Fruit fly (Drosophila melanogaster) whole organism, embryonic: ENCODE data around the gene CG46026.

Experiments used
- Ada2b ChIP-seq: fragments of 200-800 bp; sonication (Bioruptor generic); IDR thresholded peaks from 2 replicates; pipeline ENCODE4 v1.3.6; 2022; ENCODE audit warnings: missing biosample characterization, missing genetic modification characterization
- Bgb ChIP-seq: fragments of 200-800 bp; sonication (Bioruptor generic); IDR thresholded peaks from 2 replicates; pipeline ENCODE4 v1.3.6; 2022; ENCODE audit warnings: missing biosample characterization, missing genetic modification characterization; ENCODE audit not compliant: partially characterized antibody
- CG11247 ChIP-seq: fragments of 200-800 bp; sonication (Bioruptor generic); IDR thresholded peaks from 2 replicates; pipeline ENCODE4 v1.3.6; 2022; ENCODE audit warnings: missing biosample characterization, missing genetic modification characterization
- CG11695 ChIP-seq: fragments of 200-800 bp; sonication (Bioruptor generic); IDR thresholded peaks from 3 replicates; pipeline ENCODE4 v1.3.6; 2022; ENCODE audit warnings: missing biosample characterization, missing genetic modification characterization
- CG12071 ChIP-seq: fragments of 200-800 bp; sonication (Bioruptor generic); optimal IDR thresholded peaks from 3 replicates; lab custom pipeline; 2018; ENCODE audit warnings: missing biosample characterization, mild to moderate bottlenecking, missing genetic modification characterization
- CG12299 ChIP-seq: fragments of 200-800 bp; sonication (Bioruptor generic); optimal IDR thresholded peaks from 2 replicates; lab custom pipeline; 2018; ENCODE audit warnings: missing biosample characterization, mild to moderate bottlenecking, missing genetic modification characterization
- CG14050 ChIP-seq: fragments of 200-800 bp; sonication (Bioruptor generic); IDR thresholded peaks from 3 replicates; pipeline ENCODE4 v1.3.6; 2022; ENCODE audit warnings: missing biosample characterization, missing genetic modification characterization
- CG16813 ChIP-seq: fragments of 200-800 bp; sonication (Bioruptor generic); IDR thresholded peaks from 3 replicates; pipeline ENCODE4 v1.3.6; 2022; ENCODE audit warnings: missing biosample characterization, missing genetic modification characterization; ENCODE audit not compliant: partially characterized antibody
- CG16815 ChIP-seq: fragments of 200-800 bp; sonication (Bioruptor generic); optimal IDR thresholded peaks from 3 replicates; lab custom pipeline; 2017; ENCODE audit warnings: missing biosample characterization, mild to moderate bottlenecking, missing genetic modification characterization
- CG17385 ChIP-seq: fragments of 200-800 bp; sonication (Bioruptor generic); optimal IDR thresholded peaks from 3 replicates; lab custom pipeline; 2018; ENCODE audit warnings: missing biosample characterization, mild to moderate bottlenecking, missing genetic modification characterization
- CG18011 ChIP-seq: fragments of 200-800 bp; sonication (Bioruptor generic); optimal IDR thresholded peaks from 2 replicates; lab custom pipeline; 2017; ENCODE audit warnings: missing biosample characterization, missing genetic modification characterization, mild to moderate bottlenecking, moderate library complexity, missing genotype
- CG2116 ChIP-seq: fragments of 200-800 bp; sonication (Bioruptor generic); optimal IDR thresholded peaks from 3 replicates; lab custom pipeline; 2018; ENCODE audit warnings: missing biosample characterization, mild to moderate bottlenecking, missing genetic modification characterization
- CG32772 ChIP-seq: fragments of 200-800 bp; sonication (Bioruptor generic); IDR thresholded peaks from 2 replicates; pipeline ENCODE4 v1.3.6; 2022; ENCODE audit warnings: missing biosample characterization, missing genetic modification characterization
- CG6272 ChIP-seq: fragments of 200-800 bp; sonication (Bioruptor generic); IDR thresholded peaks from 2 replicates; pipeline ENCODE4 v1.3.6; 2022; ENCODE audit warnings: missing biosample characterization, missing genetic modification characterization
- CG7556 ChIP-seq: fragments of 200-800 bp; sonication (Bioruptor generic); optimal IDR thresholded peaks from 2 replicates; lab custom pipeline; 2017; ENCODE audit warnings: missing biosample characterization, mild to moderate bottlenecking, missing genetic modification characterization
- CG7928 ChIP-seq: fragments of 200-800 bp; sonication (Bioruptor generic); optimal IDR thresholded peaks from 2 replicates; lab custom pipeline; 2017; ENCODE audit warnings: missing biosample characterization, mild to moderate bottlenecking, missing genetic modification characterization
- CG8388 ChIP-seq: fragments of 200-800 bp; sonication (Bioruptor generic); optimal IDR thresholded peaks from 2 replicates; lab custom pipeline; 2019; ENCODE audit warnings: missing biosample characterization, mild to moderate bottlenecking, missing genetic modification characterization, moderate library complexity
- CG8765 ChIP-seq: fragments of 200-800 bp; sonication (Bioruptor generic); IDR thresholded peaks from 2 replicates; pipeline ENCODE4 v1.3.6; 2022; ENCODE audit warnings: missing biosample characterization, missing genetic modification characterization
- CG8924 ChIP-seq: fragments of 200-800 bp; optimal IDR thresholded peaks from 3 replicates; lab custom pipeline; 2019; ENCODE audit warnings: missing biosample characterization, mild to moderate bottlenecking, missing genetic modification characterization, moderate library complexity
- CkIIα-i1 ChIP-seq: fragments of 200-800 bp; sonication (Bioruptor generic); IDR thresholded peaks from 2 replicates; pipeline ENCODE4 v1.3.6; 2022; ENCODE audit warnings: missing biosample characterization, missing genetic modification characterization
- Doc2 ChIP-seq: fragments of 200-800 bp; sonication (Bioruptor generic); IDR thresholded peaks from 2 replicates; pipeline ENCODE4 v1.3.6; 2022; ENCODE audit warnings: missing biosample characterization, missing genetic modification characterization
- Doc3 ChIP-seq: fragments of 200-800 bp; sonication (Bioruptor generic); IDR thresholded peaks from 3 replicates; pipeline ENCODE4 v1.3.6; 2022; ENCODE audit warnings: missing biosample characterization, missing genetic modification characterization; ENCODE audit not compliant: partially characterized antibody
- Dref ChIP-seq: fragments of 200-800 bp; sonication (Bioruptor generic); IDR thresholded peaks from 2 replicates; pipeline ENCODE4 v1.3.6; 2022; ENCODE audit warnings: missing biosample characterization, missing genetic modification characterization
- HLH54F ChIP-seq: fragments of 200-800 bp; sonication (Bioruptor generic); optimal IDR thresholded peaks from 3 replicates; lab custom pipeline; 2016; ENCODE audit warnings: missing biosample characterization, missing genetic modification characterization
- HLHmδ ChIP-seq: fragments of 200-800 bp; sonication (Bioruptor generic); optimal IDR thresholded peaks from 2 replicates; lab custom pipeline; 2018; ENCODE audit warnings: missing biosample characterization, mild to moderate bottlenecking, missing genetic modification characterization, moderate library complexity
- Hr3 ChIP-seq: fragments of 200-800 bp; sonication (Bioruptor generic); optimal IDR thresholded peaks from 3 replicates; lab custom pipeline; 2016; ENCODE audit warnings: missing biosample characterization, missing genetic modification characterization
- Jarid2 ChIP-seq: fragments of 200-800 bp; sonication (Bioruptor generic); optimal IDR thresholded peaks from 3 replicates; lab custom pipeline; 2017; ENCODE audit warnings: mild to moderate bottlenecking, missing biosample characterization, missing genetic modification reagents, missing genetic modification characterization
- Myb ChIP-seq: fragments of 200-800 bp; sonication (Bioruptor generic); optimal IDR thresholded peaks from 2 replicates; lab custom pipeline; 2016; ENCODE audit warnings: missing biosample characterization, missing genetic modification characterization
- Nf-YA ChIP-seq: fragments of 200-800 bp; sonication (Bioruptor generic); IDR thresholded peaks from 2 replicates; pipeline ENCODE4 v1.3.6; 2022; ENCODE audit warnings: missing biosample characterization, missing genetic modification characterization
- Pdp1 ChIP-seq, 2 experiments: fragments of 200-800 bp; sonication (Bioruptor generic); optimal IDR thresholded peaks; 3 replicates each; lab custom pipeline; 2016; ENCODE audit warnings: missing biosample characterization in 2 of 2, missing genetic modification characterization in 2 of 2, mild to moderate bottlenecking in 1 of 2, moderate library complexity in 1 of 2
- Usf ChIP-seq: fragments of 200-800 bp; sonication (Bioruptor generic); optimal IDR thresholded peaks from 2 replicates; lab custom pipeline; 2017; ENCODE audit warnings: missing genotype, missing biosample characterization, missing genetic modification characterization
- ash1 ChIP-seq: fragments of 200-800 bp; sonication (Bioruptor generic); optimal IDR thresholded peaks from 2 replicates; lab custom pipeline; 2018; ENCODE audit warnings: missing biosample characterization, mild to moderate bottlenecking, missing genetic modification characterization
- bcd ChIP-seq: fragments of 200-800 bp; sonication (Bioruptor generic); optimal IDR thresholded peaks from 2 replicates; lab custom pipeline; 2017; ENCODE audit warnings: missing biosample characterization, mild to moderate bottlenecking, missing genetic modification characterization
- chif ChIP-seq, 2 experiments: fragments of 200-800 bp; sonication (Bioruptor generic); optimal IDR thresholded peaks; 3 replicates each; lab custom pipeline; 2016; ENCODE audit warnings: missing biosample characterization in 2 of 2, missing genetic modification characterization in 2 of 2
- corto ChIP-seq: fragments of 200-800 bp; sonication (Bioruptor generic); optimal IDR thresholded peaks from 2 replicates; lab custom pipeline; 2016; ENCODE audit warnings: missing biosample characterization, mild to moderate bottlenecking, missing genetic modification characterization, moderate library complexity
- da ChIP-seq: fragments of 200-800 bp; sonication (Bioruptor generic); optimal IDR thresholded peaks from 2 replicates; lab custom pipeline; 2016; ENCODE audit warnings: missing biosample characterization, missing genetic modification characterization
- fd3F ChIP-seq: fragments of 200-800 bp; sonication (Bioruptor generic); optimal IDR thresholded peaks from 2 replicates; lab custom pipeline; 2018; ENCODE audit warnings: missing biosample characterization, mild to moderate bottlenecking, missing genetic modification characterization, moderate library complexity
- fu2 ChIP-seq: fragments of 200-800 bp; sonication (Bioruptor generic); optimal IDR thresholded peaks from 2 replicates; lab custom pipeline; 2016; ENCODE audit warnings: missing biosample characterization, missing genetic modification characterization
- gfzf ChIP-seq: fragments of 200-800 bp; sonication (Bioruptor generic); optimal IDR thresholded peaks from 2 replicates; lab custom pipeline; 2016; ENCODE audit warnings: missing biosample characterization, mild to moderate bottlenecking, missing genetic modification characterization, moderate library complexity
- h ChIP-seq: fragments of >200 bp; optimal IDR thresholded peaks from 2 replicates; lab custom pipeline; 2017
- jigr1 ChIP-seq: fragments of 200-800 bp; sonication (Bioruptor generic); IDR thresholded peaks from 3 replicates; pipeline ENCODE4 v1.3.6; 2022; ENCODE audit warnings: missing biosample characterization, missing genetic modification characterization
- nom ChIP-seq: fragments of 200-800 bp; sonication (Bioruptor generic); optimal IDR thresholded peaks from 2 replicates; lab custom pipeline; 2017; ENCODE audit warnings: missing biosample characterization, missing genetic modification characterization, mild to moderate bottlenecking, moderate library complexity, missing genetic modification reagents
- pros ChIP-seq: fragments of 200-800 bp; sonication (Bioruptor generic); optimal IDR thresholded peaks from 3 replicates; lab custom pipeline; 2019; ENCODE audit warnings: missing biosample characterization, mild to moderate bottlenecking, missing genetic modification characterization, moderate library complexity
- psq ChIP-seq: fragments of 200-800 bp; sonication (Bioruptor generic); optimal IDR thresholded peaks from 2 replicates; lab custom pipeline; 2017; ENCODE audit warnings: missing biosample characterization, missing genetic modification characterization
- shn ChIP-seq: fragments of 200-800 bp; sonication (Bioruptor generic); optimal IDR thresholded peaks from 3 replicates; lab custom pipeline; 2016; ENCODE audit warnings: missing biosample characterization, missing genetic modification characterization
- sisA ChIP-seq: fragments of 200-800 bp; sonication (Bioruptor generic); IDR thresholded peaks from 2 replicates; pipeline ENCODE4 v1.3.6; 2022; ENCODE audit warnings: missing biosample characterization, missing genetic modification characterization
- unc-4 ChIP-seq: fragments of 200-800 bp; sonication (Bioruptor generic); IDR thresholded peaks from 2 replicates; pipeline ENCODE4 v1.3.6; 2022; ENCODE audit warnings: missing biosample characterization, missing genetic modification characterization; ENCODE audit not compliant: partially characterized antibody
- vfl ChIP-seq: fragments of 200-800 bp; sonication (Bioruptor generic); optimal IDR thresholded peaks from 2 replicates; lab custom pipeline; 2016; ENCODE audit warnings: missing biosample characterization, missing genetic modification characterization
- yki ChIP-seq: fragments of >200 bp; optimal IDR thresholded peaks from 3 replicates; lab custom pipeline; 2018
- zen ChIP-seq: fragments of 200-800 bp; sonication (Bioruptor generic); optimal IDR thresholded peaks from 3 replicates; lab custom pipeline; 2018; ENCODE audit warnings: missing biosample characterization, mild to moderate bottlenecking, missing genetic modification characterization, moderate library complexity

The CG46026 gene

DNA sequence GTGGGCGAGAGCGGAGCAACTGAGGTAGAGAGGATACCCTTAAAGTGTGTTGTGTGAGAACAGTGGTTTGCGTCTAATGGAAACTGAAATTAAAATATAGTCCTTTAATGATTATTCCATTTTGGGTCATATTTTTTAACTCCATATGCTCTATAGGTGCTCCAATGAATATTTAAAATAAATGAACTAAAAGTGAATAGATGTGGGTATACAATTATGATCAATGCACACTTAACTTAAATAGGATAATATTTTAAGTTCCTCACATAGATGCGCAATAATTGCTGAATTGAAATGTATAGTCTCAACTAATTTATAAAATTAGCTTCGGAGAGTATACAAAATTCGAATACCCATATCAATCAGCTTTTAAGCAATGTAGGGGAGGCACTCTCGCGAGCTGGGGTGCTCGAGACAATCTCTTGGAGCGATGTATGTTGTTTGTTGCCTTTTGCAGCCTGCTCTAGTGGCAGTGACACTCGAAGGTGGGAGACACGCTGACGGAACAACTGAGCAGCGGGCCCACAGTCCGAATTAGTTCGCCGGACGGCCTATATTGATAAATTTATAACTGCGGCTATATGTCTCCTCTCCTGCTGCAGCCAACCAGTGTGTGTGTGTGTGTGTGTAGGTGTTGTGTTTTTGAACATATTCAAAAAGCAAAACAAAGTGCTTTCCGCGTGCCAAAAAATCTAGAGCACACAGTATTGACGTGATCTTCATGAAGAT lies 47.1 kb downstream of the CG46026 start (continued):
- peak; percentile 28 for TF ChIP-seq psq (GFP tag; lab: Kevin White, UChicago)
- TF ChIP-seq Pdp1 (GFP tag; optimal IDR thresholded peaks at IDR 0.05; lab: Kevin White, UChicago) = peak in 1 of 2 experiments; percentile 69
- no peak; the same call in 1 of the 2 replicates for TF ChIP-seq Dref (GFP tag; lab: Robert Waterston, UW)
- TF ChIP-seq Hr3 = peak; percentile 77
- peak; percentile 59; the same call in 1 of the 3 replicates for TF ChIP-seq CG14050 (GFP tag; lab: Robert Waterston, UW)
- 0 out of 2 replicates have a peak, but pooled peaks have one; percentile 22 for TF ChIP-seq CG6272 (GFP tag; lab: Robert Waterston, UW)
- TF ChIP-seq sisA (GFP tag; lab: Robert Waterston, UW) = peak; percentile 47; the same call in 1 of the 2 replicates
- TF ChIP-seq CG11247 (GFP tag; lab: Robert Waterston, UW) = no peak
- peak; percentile 79 for TF ChIP-seq CG17385 (GFP tag; lab: Kevin White, UChicago)
- no peak for TF ChIP-seq CkIIα-i1 (GFP tag; lab: Robert Waterston, UW)
- TF ChIP-seq CG16815 = peak; percentile 65
- no peak for TF ChIP-seq CG8765 (GFP tag; lab: Robert Waterston, UW)
- no peak for TF ChIP-seq CG12071
- peak; percentile 16 for TF ChIP-seq Usf (GFP tag; lab: Kevin White, UChicago)
- TF ChIP-seq ash1 (GFP tag; lab: Kevin White, UChicago) = no peak
- no peak for TF ChIP-seq Bgb (GFP tag; lab: Robert Waterston, UW)
- TF ChIP-seq CG18011 (GFP tag; lab: Kevin White, UChicago) = peak; percentile 83
- no peak for TF ChIP-seq vfl (GFP tag; lab: Kevin White, UChicago)
- peak; percentile 89 for TF ChIP-seq CG7556 (GFP tag; lab: Kevin White, UChicago)
- no peak for TF ChIP-seq gfzf
- no peak for TF ChIP-seq fd3F (GFP tag; lab: Kevin White, UChicago)
- peak; percentile 84 for TF ChIP-seq bcd (GFP tag; lab: Kevin White, UChicago)
- TF ChIP-seq Jarid2 = no peak
- peak; percentile 32; the same call in 1 of the 2 replicates for TF ChIP-seq Ada2b (GFP tag; lab: Robert Waterston, UW)
- TF ChIP-seq da = no peak
- no peak for TF ChIP-seq h (lab: Kevin White, UChicago)
- TF ChIP-seq CG8388 (GFP tag; lab: Kevin White, UChicago) = no peak
- peak; percentile 80 for TF ChIP-seq CG11695 (GFP tag; lab: Robert Waterston, UW)
- peak; percentile 32 for TF ChIP-seq CG2116
- peak; percentile 35 for TF ChIP-seq Myb (GFP tag; lab: Kevin White, UChicago)
- no peak for TF ChIP-seq Doc2
- no peak for TF ChIP-seq nom (GFP tag; lab: Kevin White, UChicago)
- peak; percentile 55 to 81 for TF ChIP-seq chif (GFP tag; optimal IDR thresholded peaks at IDR 0.05; lab: Kevin White, UChicago)
- TF ChIP-seq CG8924 (tag; lab: Kevin White, UChicago) = no peak
- TF ChIP-seq corto (GFP tag; lab: Kevin White, UChicago) = no peak
- TF ChIP-seq CG7928 (GFP tag; lab: Kevin White, UChicago) = peak; percentile 2
- no peak for TF ChIP-seq HLHmδ (GFP tag; lab: Kevin White, UChicago)
- TF ChIP-seq CG16813 (GFP tag; lab: Robert Waterston, UW) = no peak
- TF ChIP-seq HLH54F (GFP tag; lab: Kevin White, UChicago) = peak; percentile 45
- TF ChIP-seq shn (GFP tag; lab: Kevin White, UChicago) = peak; percentile 38
- TF ChIP-seq fu2 = peak; percentile 67
- TF ChIP-seq pros (GFP tag; lab: Kevin White, UChicago) = no peak
- peak; percentile 62 for TF ChIP-seq CG32772
- no peak for TF ChIP-seq Nf-YA
- peak; percentile 52 for TF ChIP-seq CG12299 (tag; lab: Kevin White, UChicago)
- TF ChIP-seq jigr1 (GFP tag; lab: Robert Waterston, UW) = no peak
- TF ChIP-seq zen (tag; lab: Kevin White, UChicago) = no peak
- TF ChIP-seq unc-4 = no peak
- no peak for TF ChIP-seq Doc3 (GFP tag; lab: Robert Waterston, UW)
- no peak for TF ChIP-seq yki (lab: Kevin White, UChicago)
